Fruit fly (Drosophila melanogaster) whole organism, embryonic: ENCODE data around the gene mRpL13.

Experiments used
- Awh ChIP-seq: fragments of 200-800 bp; sonication (Bioruptor generic); IDR thresholded peaks from 2 replicates; pipeline ENCODE4, ENCODE4 v1.3.6; 2022; ENCODE audit warnings: missing biosample characterization, missing genetic modification characterization
- CG11093 ChIP-seq: fragments of 200-800 bp; sonication (Bioruptor generic); IDR thresholded peaks from 3 replicates; pipeline ENCODE4 v1.3.6; 2022; ENCODE audit warnings: missing biosample characterization, missing genetic modification characterization
- CG11398 ChIP-seq: fragments of 200-800 bp; sonication (Bioruptor generic); optimal IDR thresholded peaks from 2 replicates; lab custom pipeline; 2016; ENCODE audit warnings: missing biosample characterization, missing genetic modification characterization
- CG11696 ChIP-seq: fragments of 200-800 bp; sonication (Bioruptor generic); IDR thresholded peaks from 2 replicates; pipeline ENCODE4 v1.3.6; 2022; ENCODE audit warnings: missing biosample characterization, missing genetic modification characterization
- CG11723 ChIP-seq: fragments of 200-800 bp; sonication (Bioruptor generic); optimal IDR thresholded peaks from 2 replicates; lab custom pipeline; 2017; ENCODE audit warnings: missing biosample characterization, mild to moderate bottlenecking, missing genetic modification characterization
- CG12104 ChIP-seq: fragments of 200-800 bp; sonication (Bioruptor generic); optimal IDR thresholded peaks from 3 replicates; lab custom pipeline; 2016; ENCODE audit warnings: missing biosample characterization, missing genetic modification characterization
- CG12942 ChIP-seq: fragments of 200-800 bp; sonication (Bioruptor generic); optimal IDR thresholded peaks from 3 replicates; lab custom pipeline; 2016; ENCODE audit warnings: missing biosample characterization, missing genetic modification characterization
- CG14860 ChIP-seq: fragments of 200-800 bp; sonication (Bioruptor generic); IDR thresholded peaks from 3 replicates; pipeline ENCODE4 v1.3.6; 2022; ENCODE audit warnings: missing biosample characterization, missing genetic modification characterization; ENCODE audit not compliant: partially characterized antibody
- CG1529 ChIP-seq: fragments of 200-800 bp; sonication (Bioruptor generic); optimal IDR thresholded peaks from 3 replicates; lab custom pipeline; 2018; ENCODE audit warnings: missing biosample characterization, missing genetic modification characterization
- CG17186 ChIP-seq: fragments of 200-800 bp; sonication (Bioruptor generic); optimal IDR thresholded peaks from 3 replicates; lab custom pipeline; 2017; ENCODE audit warnings: missing biosample characterization, missing genetic modification reagents, missing genetic modification characterization
- CG17385 ChIP-seq: fragments of 200-800 bp; sonication (Bioruptor generic); optimal IDR thresholded peaks from 3 replicates; lab custom pipeline; 2018; ENCODE audit warnings: missing biosample characterization, mild to moderate bottlenecking, missing genetic modification characterization
- CG18619 ChIP-seq: fragments of 200-800 bp; sonication (Bioruptor generic); optimal IDR thresholded peaks from 3 replicates; lab custom pipeline; 2017; ENCODE audit warnings: missing biosample characterization, mild to moderate bottlenecking, missing genetic modification characterization
- CG34376 ChIP-seq: fragments of 200-800 bp; sonication (Bioruptor generic); optimal IDR thresholded peaks from 2 replicates; lab custom pipeline; 2018; ENCODE audit warnings: missing biosample characterization, mild to moderate bottlenecking, missing genetic modification characterization
- CG4360 ChIP-seq: fragments of 200-800 bp; sonication (Bioruptor generic); IDR thresholded peaks from 2 replicates; pipeline ENCODE4 v1.3.6; 2022; ENCODE audit warnings: missing biosample characterization, missing genetic modification characterization
- CG4617 ChIP-seq: fragments of 200-800 bp; sonication (Bioruptor generic); optimal IDR thresholded peaks from 3 replicates; lab custom pipeline; 2016; ENCODE audit warnings: missing biosample characterization, missing genetic modification characterization, borderline replicate concordance
- CG6175 ChIP-seq: fragments of 200-800 bp; sonication (Bioruptor generic); IDR thresholded peaks from 3 replicates; pipeline ENCODE4 v1.3.6; 2022; ENCODE audit warnings: missing biosample characterization, missing genetic modification characterization
- CG6254 ChIP-seq: fragments of 200-800 bp; sonication (Bioruptor generic); optimal IDR thresholded peaks from 3 replicates; lab custom pipeline; 2017; ENCODE audit warnings: mild to moderate bottlenecking, missing biosample characterization, missing genetic modification reagents, missing genetic modification characterization
- CG6654 ChIP-seq: fragments of 200-800 bp; sonication (Bioruptor generic); optimal IDR thresholded peaks from 2 replicates; lab custom pipeline; 2017; ENCODE audit warnings: missing biosample characterization, mild to moderate bottlenecking, missing genetic modification characterization
- CG6765 ChIP-seq: fragments of 200-800 bp; sonication (Bioruptor generic); optimal IDR thresholded peaks from 3 replicates; lab custom pipeline; 2017; ENCODE audit warnings: missing biosample characterization, mild to moderate bottlenecking, missing genetic modification characterization
- CG8281 ChIP-seq: fragments of 200-800 bp; sonication (Bioruptor generic); optimal IDR thresholded peaks from 2 replicates; lab custom pipeline; 2018; ENCODE audit warnings: missing biosample characterization, mild to moderate bottlenecking, missing genetic modification characterization, moderate library complexity
- CG8359 ChIP-seq: fragments of 200-800 bp; sonication (Bioruptor generic); optimal IDR thresholded peaks from 2 replicates; lab custom pipeline; 2017; ENCODE audit warnings: missing biosample characterization, mild to moderate bottlenecking, missing genetic modification characterization, borderline replicate concordance
- CG9215 ChIP-seq: fragments of 200-800 bp; sonication (Bioruptor generic); IDR thresholded peaks from 2 replicates; pipeline ENCODE4 v1.3.6; 2022; ENCODE audit warnings: missing biosample characterization, missing genetic modification characterization
- CG9876 ChIP-seq: fragments of 200-800 bp; sonication (Bioruptor generic); optimal IDR thresholded peaks from 2 replicates; lab custom pipeline; 2016; ENCODE audit warnings: missing biosample characterization, missing genetic modification characterization
- Camta ChIP-seq: fragments of 200-800 bp; sonication (Bioruptor generic); optimal IDR thresholded peaks from 2 replicates; lab custom pipeline; 2016; ENCODE audit warnings: missing biosample characterization, missing genetic modification characterization
- Dad ChIP-seq: fragments of 200-800 bp; sonication (Bioruptor generic); optimal IDR thresholded peaks from 3 replicates; lab custom pipeline; 2016; ENCODE audit warnings: missing biosample characterization, missing genetic modification characterization
- Ets65A ChIP-seq: fragments of 200-800 bp; sonication (Bioruptor generic); peaks from one replicate; lab custom pipeline; 2016; ENCODE audit warnings: missing biosample characterization, missing genetic modification characterization
- Lhr ChIP-seq: fragments of 200-800 bp; sonication (Bioruptor generic); optimal IDR thresholded peaks from 3 replicates; lab custom pipeline; 2017; ENCODE audit warnings: mild to moderate bottlenecking, missing biosample characterization, missing genetic modification reagents, missing genetic modification characterization
- Lim3 ChIP-seq: fragments of 200-800 bp; sonication (Bioruptor generic); IDR thresholded peaks from 2 replicates; pipeline ENCODE4 v1.3.6; 2022; ENCODE audit warnings: missing biosample characterization, missing genetic modification characterization
- NfI ChIP-seq: fragments of 200-800 bp; sonication (Bioruptor generic); optimal IDR thresholded peaks from 3 replicates; lab custom pipeline; 2018; ENCODE audit warnings: missing biosample characterization, mild to moderate bottlenecking, missing genetic modification characterization, moderate library complexity
- Sin3A ChIP-seq: fragments of >200 bp; optimal IDR thresholded peaks from 2 replicates; lab custom pipeline; 2018
- Sox100B ChIP-seq: fragments of 200-800 bp; sonication (Bioruptor generic); optimal IDR thresholded peaks from 3 replicates; lab custom pipeline; 2018; ENCODE audit warnings: missing biosample characterization, mild to moderate bottlenecking, missing genetic modification characterization
- Spps ChIP-seq: fragments of 200-800 bp; sonication (Bioruptor generic); optimal IDR thresholded peaks from 2 replicates; lab custom pipeline; 2018; ENCODE audit warnings: missing biosample characterization, mild to moderate bottlenecking, missing genetic modification characterization
- Stat92E ChIP-seq, 3 experiments: fragments of >200 bp in 2 of 3; fragments of 200-800 bp in 1 of 3; sonication (Bioruptor generic) in 1 of 3; optimal IDR thresholded peaks; 2 replicates each; lab custom pipeline; 2017 to 2019; ENCODE audit warnings: missing biosample characterization in 3 of 3, missing genetic modification characterization in 3 of 3, mild to moderate bottlenecking in 1 of 3, moderate library complexity in 1 of 3
- bab2 ChIP-seq: fragments of 200-800 bp; sonication (Bioruptor generic); optimal IDR thresholded peaks from 2 replicates; lab custom pipeline; 2016; ENCODE audit warnings: missing biosample characterization, missing genetic modification characterization
- bcd ChIP-seq: fragments of 200-800 bp; sonication (Bioruptor generic); optimal IDR thresholded peaks from 2 replicates; lab custom pipeline; 2017; ENCODE audit warnings: missing biosample characterization, mild to moderate bottlenecking, missing genetic modification characterization
- chm ChIP-seq: fragments of 200-800 bp; sonication (Bioruptor generic); IDR thresholded peaks from 2 replicates; pipeline ENCODE4 v1.3.6; 2022; ENCODE audit warnings: missing biosample characterization, missing genetic modification characterization
- crc ChIP-seq: fragments of 200-800 bp; sonication (Bioruptor generic); optimal IDR thresholded peaks from 2 replicates; lab custom pipeline; 2016; ENCODE audit warnings: missing biosample characterization, missing genetic modification characterization
- gro ChIP-seq: fragments of 200-800 bp; sonication (Bioruptor generic); optimal IDR thresholded peaks from 2 replicates; lab custom pipeline; 2016; ENCODE audit warnings: missing biosample characterization, missing genetic modification characterization
- insv ChIP-seq, 2 experiments: fragments of 200-800 bp; sonication (Bioruptor generic); optimal IDR thresholded peaks; 3 replicates each; lab custom pipeline; 2016 to 2018; ENCODE audit warnings: missing biosample characterization in 2 of 2, missing genetic modification characterization in 2 of 2
- jing ChIP-seq: fragments of 200-800 bp; sonication (Bioruptor generic); optimal IDR thresholded peaks from 2 replicates; lab custom pipeline; 2018; ENCODE audit warnings: missing biosample characterization, mild to moderate bottlenecking, missing genetic modification characterization
- nau ChIP-seq: fragments of 200-800 bp; sonication (Bioruptor generic); optimal IDR thresholded peaks from 3 replicates; lab custom pipeline; 2017; ENCODE audit warnings: missing biosample characterization, mild to moderate bottlenecking, missing genetic modification characterization, missing genetic modification reagents
- onecut ChIP-seq: fragments of 200-800 bp; sonication (Bioruptor generic); IDR thresholded peaks from 2 replicates; pipeline ENCODE4 v1.3.6; 2022; ENCODE audit warnings: missing biosample characterization, missing genetic modification characterization
- org-1 ChIP-seq: fragments of 200-800 bp; sonication (Bioruptor generic); optimal IDR thresholded peaks from 2 replicates; lab custom pipeline; 2017; ENCODE audit warnings: missing biosample characterization, missing genetic modification characterization
- otp ChIP-seq: fragments of 200-800 bp; sonication (Bioruptor generic); IDR thresholded peaks from 3 replicates; pipeline ENCODE4, ENCODE4 v1.3.6; 2022; ENCODE audit warnings: missing biosample characterization, missing genetic modification characterization
- ranshi ChIP-seq: fragments of 200-800 bp; sonication (Bioruptor generic); IDR thresholded peaks from 2 replicates; pipeline ENCODE4 v1.3.6; 2022; ENCODE audit warnings: missing biosample characterization, missing genetic modification characterization
- rib ChIP-seq: fragments of 200-800 bp; sonication (Bioruptor generic); IDR thresholded peaks from 2 replicates; pipeline ENCODE4 v1.3.6; 2022; ENCODE audit warnings: missing biosample characterization, missing genetic modification characterization
- seq ChIP-seq: fragments of 200-800 bp; sonication (Bioruptor generic); IDR thresholded peaks from 2 replicates; pipeline ENCODE4 v1.3.6; 2022; ENCODE audit warnings: missing biosample characterization, missing genetic modification characterization
- trem ChIP-seq: fragments of 200-800 bp; optimal IDR thresholded peaks from 3 replicates; lab custom pipeline; 2019; ENCODE audit warnings: missing biosample characterization, mild to moderate bottlenecking, missing genetic modification characterization, moderate library complexity
- vnd ChIP-seq: fragments of 200-800 bp; sonication (Bioruptor generic); IDR thresholded peaks from 3 replicates; pipeline ENCODE4 v1.3.6; 2022; ENCODE audit warnings: missing biosample characterization, missing genetic modification characterization; ENCODE audit not compliant: partially characterized antibody
- vvl ChIP-seq: fragments of 200-800 bp; sonication (Bioruptor generic); IDR thresholded peaks from 2 replicates; pipeline ENCODE4 v1.3.6; 2022; ENCODE audit warnings: missing biosample characterization, missing genetic modification characterization
- zfh1 ChIP-seq: fragments of 200-800 bp; sonication (Bioruptor generic); IDR thresholded peaks from 3 replicates; pipeline ENCODE4 v1.3.6; 2022; ENCODE audit warnings: missing biosample characterization, missing genetic modification characterization

The mRpL13 gene

dm6 chr2L:18890087-18890486 lies 31.0 kb upstream of the mRpL13 start (continued):
- TF ChIP-seq vvl (GFP tag; lab: Robert Waterston, UW) (peak; percentile 88), bcd (GFP tag; lab: Kevin White, UChicago) (peak; percentile 67), CG17385 (GFP tag; lab: Kevin White, UChicago) (peak; percentile 68), Awh (GFP tag; lab: Robert Waterston, UW) (peak; percentile 47; the same call in 1 of the 2 replicates), zfh1 (GFP tag; lab: Robert Waterston, UW) (peak; percentile 95), seq (peak; percentile 35; the same call in 1 of the 2 replicates), CG9215 (GFP tag; lab: Robert Waterston, UW) (0 out of 2 replicates have a peak, but pooled peaks have one; percentile 4), CG4617 (GFP tag; lab: Kevin White, UChicago) (peak; percentile 10), bab2 (GFP tag; lab: Kevin White, UChicago) (peak; percentile 75), CG1529 (GFP tag; lab: Kevin White, UChicago) (peak; percentile 72), ranshi (peak; percentile 74; the same call in 1 of the 2 replicates), CG12104 (peak; percentile 67), NfI (GFP tag; lab: Kevin White, UChicago) (peak; percentile 62), otp (GFP tag; lab: Robert Waterston, UW) (peak; percentile 80), CG11398 (GFP tag; lab: Kevin White, UChicago) (peak; percentile 48), org-1 (GFP tag; lab: Kevin White, UChicago) (peak; percentile 52), trem (peak; percentile 80), CG11723 (GFP tag; lab: Kevin White, UChicago) (peak; percentile 50), CG12942 (GFP tag; lab: Kevin White, UChicago) (peak; percentile 29), insv (GFP tag; optimal IDR thresholded peaks at IDR 0.05; lab: Kevin White, UChicago) (peak in 1 of 2 experiments; percentile 0), onecut (GFP tag; lab: Robert Waterston, UW) (peak; percentile 67), CG6765 (GFP tag; lab: Kevin White, UChicago) (no peak), Ets65A (GFP tag; lab: Kevin White, UChicago) (peak; percentile 96), CG11093 (peak; percentile 38; the same call in 1 of the 3 replicates), Lim3 (GFP tag; lab: Robert Waterston, UW) (no peak), CG8359 (GFP tag; lab: Kevin White, UChicago) (peak; percentile 72), CG34376 (GFP tag; lab: Kevin White, UChicago) (no peak), CG18619 (peak; percentile 33), chm (peak; percentile 88; the same call in 1 of the 2 replicates), Stat92E (GFP tag; optimal IDR thresholded peaks at IDR 0.05; lab: Kevin White, UChicago) (peak in 1 of 3 experiments; percentile 14), vnd (no peak), Dad (GFP tag; lab: Kevin White, UChicago) (peak; percentile 65), Lhr (GFP tag; lab: Kevin White, UChicago) (peak; percentile 58), CG14860 (GFP tag; lab: Robert Waterston, UW) (no peak), gro (GFP tag; lab: Kevin White, UChicago) (no peak), Sin3A (lab: Kevin White, UChicago) (no peak), rib (GFP tag; lab: Robert Waterston, UW) (no peak), jing (peak; percentile 47), CG6254 (peak; percentile 79), Camta (peak; percentile 77), CG4360 (GFP tag; lab: Robert Waterston, UW) (peak; percentile 35; the same call in 1 of the 2 replicates), CG8281 (tag; lab: Kevin White, UChicago) (peak; percentile 22), CG11696 (GFP tag; lab: Robert Waterston, UW) (no peak), CG9876 (GFP tag; lab: Kevin White, UChicago) (peak; percentile 37), CG6654 (peak; percentile 43), CG6175 (GFP tag; lab: Robert Waterston, UW) (no peak), Sox100B (GFP tag; lab: Kevin White, UChicago) (peak; percentile 51), CG17186 (GFP tag; lab: Kevin White, UChicago) (peak; percentile 37), crc (GFP tag; lab: Kevin White, UChicago) (peak; percentile 58), nau (no peak), Spps (peak; percentile 83)
